Worm (Caenorhabditis elegans): ENCODE measurements around the gene C40H1.3.

C40H1.3 gene

ce11 chrIII:9306596-9306995, 22.6 kb downstream of the C40H1.3 start, which contains the start of gene srx-45:
TSS of gene srx-45 (minus strand) at chrIII:9306696.
- no peak for TF ChIP-seq cog-1 (tag; optimal IDR thresholded peaks at IDR 0.05)
- TF ChIP-seq ref-1 (GFP tag; conservative IDR thresholded peaks at IDR 0.05) = no peak
- TF ChIP-seq ztf-29 (GFP tag; IDR thresholded peaks at IDR 0.05) = no peak
- no peak for TF ChIP-seq T22C8.4 (GFP tag; IDR thresholded peaks at IDR 0.05)
- TF ChIP-seq flt-1 (GFP tag; IDR thresholded peaks at IDR 0.05) = no peak
- TF ChIP-seq klf-2 (GFP tag; conservative IDR thresholded peaks at IDR 0.05) = no peak

DNA sequence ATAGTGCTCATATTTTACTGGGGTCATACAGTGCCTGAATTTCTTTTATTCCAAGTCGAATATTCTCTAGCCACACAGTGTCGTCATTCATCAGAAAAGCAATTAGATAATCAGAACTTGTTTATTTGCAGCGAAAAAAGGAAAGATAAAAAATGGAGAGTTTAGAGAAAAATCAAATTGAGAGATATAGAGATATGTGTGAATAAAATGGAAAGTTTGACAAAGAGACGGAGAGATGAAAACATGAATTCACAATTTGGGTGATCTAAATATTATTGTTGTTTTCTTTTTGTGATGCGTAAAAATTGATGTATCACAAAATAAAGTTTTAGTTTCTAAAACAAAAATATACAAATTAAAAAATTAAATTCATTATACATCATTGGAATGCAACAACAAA, 28.5 kb downstream of the C40H1.3 start:
- TF ChIP-seq tab-1 (GFP tag; IDR thresholded peaks at IDR 0.05) (no peak), med-1 (GFP tag; optimal IDR thresholded peaks at IDR 0.05; ENCODE audit: insufficient read depth) (no peak), ztf-23 (GFP tag; IDR thresholded peaks at IDR 0.05) (no peak), cog-1 (tag; optimal IDR thresholded peaks at IDR 0.05) (no peak), ref-1 (GFP tag; conservative IDR thresholded peaks at IDR 0.05) (no peak)

DNA sequence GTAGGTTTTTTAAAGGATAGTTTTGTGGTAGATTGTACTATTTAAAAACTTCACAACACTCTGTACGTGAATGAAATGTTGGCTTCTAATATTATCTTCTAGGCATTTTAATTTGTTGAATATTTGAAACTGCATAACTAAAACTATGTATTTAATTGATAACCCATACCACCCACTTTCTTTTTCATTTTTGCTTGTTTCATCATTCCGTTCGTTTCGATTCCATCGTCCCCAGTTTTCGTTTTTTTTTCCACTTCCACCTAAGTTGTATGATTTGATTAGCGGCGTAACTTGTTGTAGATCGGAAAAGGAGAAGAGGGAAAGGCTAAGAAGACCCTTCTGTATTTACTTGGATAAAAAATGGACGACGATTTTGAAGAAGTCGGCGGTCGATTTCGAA, 29.2 kb downstream of the C40H1.3 start, which contains the start of gene K01B6.3:
TSS of gene K01B6.3 (plus strand) at position 301 of the 400 bp plus-strand sequence.
- no peak for TF ChIP-seq ztf-29 (GFP tag; IDR thresholded peaks at IDR 0.05)
- no peak for TF ChIP-seq ztf-23 (GFP tag; IDR thresholded peaks at IDR 0.05)
- no peak for TF ChIP-seq klf-2 (GFP tag; conservative IDR thresholded peaks at IDR 0.05)
- no peak for TF ChIP-seq ref-1 (GFP tag; conservative IDR thresholded peaks at IDR 0.05)
- TF ChIP-seq cog-1 (tag; optimal IDR thresholded peaks at IDR 0.05) = no peak
- TF ChIP-seq med-1 (GFP tag; optimal IDR thresholded peaks at IDR 0.05; ENCODE audit: insufficient read depth) = no peak
- no peak for TF ChIP-seq tab-1 (GFP tag; IDR thresholded peaks at IDR 0.05)
- no peak for TF ChIP-seq flt-1 (GFP tag; IDR thresholded peaks at IDR 0.05)

DNA sequence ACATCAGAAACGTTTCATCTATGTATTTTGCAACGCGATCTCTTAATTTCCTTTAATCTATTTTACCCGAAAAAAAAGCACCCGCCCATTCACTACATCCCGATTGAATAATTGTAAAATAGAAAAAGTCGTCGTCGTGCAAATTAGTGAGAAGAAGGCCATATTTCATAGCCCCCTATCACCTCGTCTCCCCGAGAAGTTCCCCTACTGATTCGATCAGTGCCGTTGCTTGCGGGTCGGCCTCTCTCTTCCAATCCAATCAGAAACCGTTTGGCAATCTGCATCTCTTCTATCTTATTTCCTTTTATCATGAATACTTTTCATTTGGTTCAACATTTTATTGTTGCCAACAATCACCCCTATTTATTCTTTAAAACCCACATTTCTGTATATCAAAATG, 30.1 kb downstream of the C40H1.3 start:
- no peak for TF ChIP-seq klf-2 (GFP tag; conservative IDR thresholded peaks at IDR 0.05)
- no peak for TF ChIP-seq tab-1 (GFP tag; IDR thresholded peaks at IDR 0.05)
- TF ChIP-seq T22C8.4 (GFP tag; IDR thresholded peaks at IDR 0.05) = no peak
- TF ChIP-seq flt-1 (GFP tag; IDR thresholded peaks at IDR 0.05) = no peak
- no peak for TF ChIP-seq ztf-23 (GFP tag; IDR thresholded peaks at IDR 0.05)
- no peak for TF ChIP-seq ref-1 (GFP tag; conservative IDR thresholded peaks at IDR 0.05)
- no peak for TF ChIP-seq ztf-29 (GFP tag; IDR thresholded peaks at IDR 0.05)

DNA sequence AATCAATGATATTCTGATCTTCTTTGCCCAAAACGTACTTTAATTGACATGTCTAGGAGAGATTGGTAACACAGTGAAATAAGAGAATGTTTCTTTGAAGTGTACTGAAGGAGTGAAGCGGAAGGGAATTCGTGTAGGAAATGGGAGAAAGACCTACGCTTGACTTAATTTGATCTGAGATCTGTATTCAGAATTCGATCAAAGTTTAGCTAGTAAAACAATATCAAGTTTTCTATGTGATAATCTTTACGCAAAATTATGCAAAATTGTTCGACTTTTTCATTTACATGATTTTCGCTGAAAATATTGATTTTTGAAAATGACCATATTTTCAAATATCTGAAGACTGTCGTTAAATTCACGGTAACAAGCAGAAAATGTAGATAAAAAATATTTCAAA, 31.8 kb downstream of the C40H1.3 start, which contains the start of gene K01B6.4:
TSS of gene K01B6.4 (minus strand) at position 101 of the 400 bp plus-strand sequence.
- no peak for TF ChIP-seq ztf-29 (GFP tag; IDR thresholded peaks at IDR 0.05)
- no peak for TF ChIP-seq ztf-23 (GFP tag; IDR thresholded peaks at IDR 0.05)

DNA sequence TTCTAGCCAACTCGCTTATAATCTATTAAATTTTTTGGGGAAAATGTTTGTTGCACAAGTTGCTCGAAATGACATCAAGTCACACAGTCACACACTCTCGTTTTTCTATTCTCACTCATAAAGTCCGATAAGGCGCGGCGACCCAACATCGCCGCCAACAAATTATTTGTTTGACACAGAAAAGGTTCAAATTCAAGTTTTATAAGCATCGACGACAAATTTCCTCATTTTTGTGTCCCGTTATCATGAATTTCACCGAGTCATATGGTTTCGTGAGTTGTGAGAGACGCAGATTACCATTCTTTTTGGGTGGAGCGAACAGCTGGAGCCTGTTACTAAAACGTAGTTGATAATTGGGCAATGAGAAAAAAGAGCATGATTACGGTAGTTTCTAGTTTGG, 39.4 kb downstream of the C40H1.3 start:
- TF ChIP-seq ztf-23 (GFP tag; IDR thresholded peaks at IDR 0.05) (no peak), tab-1 (GFP tag; IDR thresholded peaks at IDR 0.05) (no peak), med-1 (GFP tag; optimal IDR thresholded peaks at IDR 0.05; ENCODE audit: insufficient read depth) (no peak), cog-1 (tag; optimal IDR thresholded peaks at IDR 0.05) (no peak), ref-1 (GFP tag; conservative IDR thresholded peaks at IDR 0.05) (no peak), klf-2 (GFP tag; conservative IDR thresholded peaks at IDR 0.05) (no peak), T22C8.4 (GFP tag; IDR thresholded peaks at IDR 0.05) (no peak), flt-1 (GFP tag; IDR thresholded peaks at IDR 0.05) (no peak), ztf-29 (GFP tag; IDR thresholded peaks at IDR 0.05) (no peak)

- TF ChIP-seq ztf-29 (GFP tag; IDR thresholded peaks at IDR 0.05) (no peak), cog-1 (tag; optimal IDR thresholded peaks at IDR 0.05) (no peak), tab-1 (GFP tag; IDR thresholded peaks at IDR 0.05) (no peak), ztf-23 (GFP tag; IDR thresholded peaks at IDR 0.05) (no peak), ref-1 (GFP tag; conservative IDR thresholded peaks at IDR 0.05) (no peak), flt-1 (GFP tag; IDR thresholded peaks at IDR 0.05) (no peak), med-1 (GFP tag; optimal IDR thresholded peaks at IDR 0.05; ENCODE audit: insufficient read depth) (no peak), klf-2 (GFP tag; conservative IDR thresholded peaks at IDR 0.05) (no peak), T22C8.4 (GFP tag; IDR thresholded peaks at IDR 0.05) (no peak)
Measured at ce11 chrIII:9288540-9288939, 40.6 kb downstream of the C40H1.3 start.

DNA sequence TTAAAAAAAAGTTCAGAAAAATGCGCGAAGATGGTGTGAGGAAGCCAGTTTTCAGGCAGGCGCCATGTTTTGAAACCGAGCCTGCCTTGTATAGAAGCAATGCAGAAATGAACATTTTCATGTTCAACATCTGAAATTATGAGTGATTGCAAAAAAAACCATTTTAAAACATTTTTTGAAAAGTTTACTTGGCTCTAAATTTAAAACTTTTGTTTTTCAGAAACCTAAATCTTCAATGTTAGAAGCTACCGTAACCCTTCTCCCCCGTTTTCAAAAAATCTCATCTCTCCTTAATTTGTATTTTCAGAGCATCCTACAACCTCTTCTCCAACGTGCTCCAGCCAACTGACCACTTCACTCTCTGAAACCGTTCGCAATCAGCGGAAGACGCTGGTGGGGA, 47.7 kb downstream of the C40H1.3 start, which contains the start of gene fozi-1:
TSS of gene fozi-1 (plus strand) at position 301 of the 400 bp plus-strand sequence.
- TF ChIP-seq ztf-29 (GFP tag; IDR thresholded peaks at IDR 0.05) (no peak), ref-1 (GFP tag; conservative IDR thresholded peaks at IDR 0.05) (no peak), T22C8.4 (GFP tag; IDR thresholded peaks at IDR 0.05) (no peak), klf-2 (GFP tag; conservative IDR thresholded peaks at IDR 0.05) (no peak), tab-1 (GFP tag; IDR thresholded peaks at IDR 0.05) (no peak), ztf-23 (GFP tag; IDR thresholded peaks at IDR 0.05) (no peak), cog-1 (tag; optimal IDR thresholded peaks at IDR 0.05) (no peak), flt-1 (GFP tag; IDR thresholded peaks at IDR 0.05) (no peak), med-1 (GFP tag; optimal IDR thresholded peaks at IDR 0.05; ENCODE audit: insufficient read depth) (no peak)

DNA sequence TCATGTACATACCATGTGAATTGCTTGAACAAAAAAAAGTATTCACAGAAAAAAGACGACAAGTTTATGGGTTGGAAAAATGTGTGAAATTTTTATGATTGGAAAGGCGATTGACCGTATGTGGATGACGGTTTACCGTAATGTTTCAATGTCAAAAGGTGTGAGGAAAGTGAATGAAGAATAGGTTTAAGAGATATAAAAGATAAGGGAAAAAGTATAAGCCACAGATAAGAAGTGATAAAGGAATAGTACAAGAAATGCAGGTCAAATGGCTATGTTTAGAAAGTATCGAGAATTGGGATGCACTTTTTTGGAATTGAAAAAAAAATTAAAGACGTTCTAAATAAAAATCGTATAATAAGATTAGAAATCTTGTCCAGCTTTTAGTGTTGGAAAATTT, 51.4 kb downstream of the C40H1.3 start:
- TF ChIP-seq flt-1 (GFP tag; IDR thresholded peaks at IDR 0.05) = no peak
- no peak for TF ChIP-seq klf-2 (GFP tag; conservative IDR thresholded peaks at IDR 0.05)
- no peak for TF ChIP-seq ref-1 (GFP tag; conservative IDR thresholded peaks at IDR 0.05)
- TF ChIP-seq T22C8.4 (GFP tag; IDR thresholded peaks at IDR 0.05) = no peak
- TF ChIP-seq tab-1 (GFP tag; IDR thresholded peaks at IDR 0.05) = no peak
- no peak for TF ChIP-seq cog-1 (tag; optimal IDR thresholded peaks at IDR 0.05)
- TF ChIP-seq ztf-29 (GFP tag; IDR thresholded peaks at IDR 0.05) = no peak
- TF ChIP-seq ztf-23 (GFP tag; IDR thresholded peaks at IDR 0.05) = no peak

Measured in whole organism, midembryonic.